Fruit fly (Drosophila melanogaster) whole organism, embryonic: ENCODE data around the gene CG10286.

Source experiments
- Ada2b ChIP-seq: fragments of 200-800 bp; sonication (Bioruptor generic); IDR thresholded peaks from 2 replicates; pipeline ENCODE4 v1.3.6; 2022; ENCODE audit warnings: missing biosample characterization, missing genetic modification characterization
- CG10267 ChIP-seq: fragments of 200-800 bp; sonication (Bioruptor generic); optimal IDR thresholded peaks from 2 replicates; lab custom pipeline; 2018; ENCODE audit warnings: missing biosample characterization, mild to moderate bottlenecking, missing genetic modification characterization, moderate library complexity
- CG10979 ChIP-seq: fragments of 200-800 bp; sonication (Bioruptor generic); optimal IDR thresholded peaks from 2 replicates; lab custom pipeline; 2018; ENCODE audit warnings: missing biosample characterization, mild to moderate bottlenecking, missing genetic modification characterization, moderate library complexity
- CG12071 ChIP-seq: fragments of 200-800 bp; sonication (Bioruptor generic); optimal IDR thresholded peaks from 3 replicates; lab custom pipeline; 2018; ENCODE audit warnings: missing biosample characterization, mild to moderate bottlenecking, missing genetic modification characterization
- CG14667 ChIP-seq: fragments of 200-800 bp; sonication (Bioruptor generic); IDR thresholded peaks from 2 replicates; pipeline ENCODE4 v1.3.6; 2022; ENCODE audit warnings: missing biosample characterization, missing genetic modification characterization
- CG15073 ChIP-seq: fragments of 200-800 bp; sonication (Bioruptor generic); optimal IDR thresholded peaks from 2 replicates; lab custom pipeline; 2016; ENCODE audit warnings: missing biosample characterization, missing genetic modification characterization
- CG15479 ChIP-seq: fragments of 200-800 bp; sonication (Bioruptor generic); optimal IDR thresholded peaks from 3 replicates; lab custom pipeline; 2019; ENCODE audit warnings: missing biosample characterization, mild to moderate bottlenecking, missing genetic modification characterization, moderate library complexity
- CG1603 ChIP-seq: fragments of 200-800 bp; sonication (Bioruptor generic); optimal IDR thresholded peaks from 2 replicates; lab custom pipeline; 2019; ENCODE audit warnings: missing biosample characterization, mild to moderate bottlenecking, missing genetic modification characterization, moderate library complexity
- CG17385 ChIP-seq: fragments of 200-800 bp; sonication (Bioruptor generic); optimal IDR thresholded peaks from 3 replicates; lab custom pipeline; 2018; ENCODE audit warnings: missing biosample characterization, mild to moderate bottlenecking, missing genetic modification characterization
- CG18764 ChIP-seq: fragments of 200-800 bp; sonication (Bioruptor generic); optimal IDR thresholded peaks from 3 replicates; lab custom pipeline; 2016; ENCODE audit warnings: missing biosample characterization, missing genetic modification characterization
- CG2116 ChIP-seq: fragments of 200-800 bp; sonication (Bioruptor generic); optimal IDR thresholded peaks from 3 replicates; lab custom pipeline; 2018; ENCODE audit warnings: missing biosample characterization, mild to moderate bottlenecking, missing genetic modification characterization
- CG2199 ChIP-seq: fragments of 200-800 bp; sonication (Bioruptor generic); IDR thresholded peaks from 3 replicates; pipeline ENCODE4 v1.3.6; 2022; ENCODE audit warnings: missing biosample characterization, missing genetic modification characterization
- CG30403 ChIP-seq: fragments of 200-800 bp; sonication (Bioruptor generic); optimal IDR thresholded peaks from 3 replicates; lab custom pipeline; 2016; ENCODE audit warnings: missing biosample characterization, missing genetic modification characterization
- CG3407 ChIP-seq: fragments of 200-800 bp; sonication (Bioruptor generic); optimal IDR thresholded peaks from 2 replicates; lab custom pipeline; 2018; ENCODE audit warnings: missing biosample characterization, mild to moderate bottlenecking, missing genetic modification characterization
- CG42726 ChIP-seq: fragments of 200-800 bp; sonication (Bioruptor generic); IDR thresholded peaks from 2 replicates; pipeline ENCODE4 v1.3.6; 2022; ENCODE audit warnings: missing biosample characterization, missing genetic modification characterization; ENCODE audit not compliant: partially characterized antibody
- CG7928 ChIP-seq: fragments of 200-800 bp; sonication (Bioruptor generic); optimal IDR thresholded peaks from 2 replicates; lab custom pipeline; 2017; ENCODE audit warnings: missing biosample characterization, mild to moderate bottlenecking, missing genetic modification characterization
- CG7963 ChIP-seq: fragments of 200-800 bp; sonication (Bioruptor generic); IDR thresholded peaks from 3 replicates; pipeline ENCODE4 v1.3.6; 2022; ENCODE audit warnings: missing biosample characterization, missing genetic modification characterization; ENCODE audit not compliant: partially characterized antibody
- CG8089 ChIP-seq: fragments of 200-800 bp; sonication (Bioruptor generic); optimal IDR thresholded peaks from 3 replicates; lab custom pipeline; 2016; ENCODE audit warnings: missing biosample characterization, missing genetic modification characterization
- CG8765 ChIP-seq: fragments of 200-800 bp; sonication (Bioruptor generic); IDR thresholded peaks from 2 replicates; pipeline ENCODE4 v1.3.6; 2022; ENCODE audit warnings: missing biosample characterization, missing genetic modification characterization
- CG9797 ChIP-seq: fragments of 200-800 bp; sonication (Bioruptor generic); optimal IDR thresholded peaks from 3 replicates; lab custom pipeline; 2018; ENCODE audit warnings: missing biosample characterization, mild to moderate bottlenecking, missing genetic modification characterization
- CTCF ChIP-seq: fragments of 200-800 bp; sonication (Bioruptor generic); optimal IDR thresholded peaks from 2 replicates; lab custom pipeline; 2017; ENCODE audit warnings: missing biosample characterization, mild to moderate bottlenecking, missing genetic modification characterization, moderate library complexity
- CoRest ChIP-seq: fragments of 200-800 bp; sonication (Bioruptor generic); optimal IDR thresholded peaks from 3 replicates; lab custom pipeline; 2018; ENCODE audit warnings: missing biosample characterization, mild to moderate bottlenecking, missing genetic modification characterization, moderate library complexity
- Dek ChIP-seq: fragments of 200-800 bp; sonication (Bioruptor generic); optimal IDR thresholded peaks from 3 replicates; lab custom pipeline; 2019; ENCODE audit warnings: missing biosample characterization, mild to moderate bottlenecking, missing genetic modification characterization, moderate library complexity
- H15 ChIP-seq: fragments of 200-800 bp; sonication (Bioruptor generic); IDR thresholded peaks from 3 replicates; pipeline ENCODE4 v1.3.6; 2022; ENCODE audit warnings: missing biosample characterization, missing genetic modification characterization
- HLHmδ ChIP-seq: fragments of 200-800 bp; sonication (Bioruptor generic); optimal IDR thresholded peaks from 2 replicates; lab custom pipeline; 2018; ENCODE audit warnings: missing biosample characterization, mild to moderate bottlenecking, missing genetic modification characterization, moderate library complexity
- Oaz ChIP-seq: fragments of 200-800 bp; sonication (Bioruptor generic); IDR thresholded peaks from 2 replicates; pipeline ENCODE4 v1.3.6; 2022; ENCODE audit warnings: missing biosample characterization, missing genetic modification characterization
- Optix ChIP-seq: fragments of 200-800 bp; sonication (Bioruptor generic); IDR thresholded peaks from 3 replicates; pipeline ENCODE4 v1.3.6; 2022; ENCODE audit warnings: missing biosample characterization, missing genetic modification characterization
- Taf1 ChIP-seq: fragments of 200-800 bp; sonication (Bioruptor generic); IDR thresholded peaks from 2 replicates; pipeline ENCODE4 v1.3.6; 2022; ENCODE audit warnings: missing biosample characterization, missing genetic modification characterization
- Xbp1 ChIP-seq: fragments of 200-800 bp; sonication (Bioruptor generic); optimal IDR thresholded peaks from 3 replicates; lab custom pipeline; 2016; ENCODE audit warnings: missing biosample characterization, mild to moderate bottlenecking, missing genetic modification characterization
- ato ChIP-seq: fragments of 200-800 bp; sonication (Bioruptor generic); IDR thresholded peaks from 2 replicates; pipeline ENCODE4 v1.3.6; 2022; ENCODE audit warnings: missing biosample characterization, missing genetic modification characterization; ENCODE audit not compliant: partially characterized antibody
- bab2 ChIP-seq: fragments of 200-800 bp; sonication (Bioruptor generic); optimal IDR thresholded peaks from 2 replicates; lab custom pipeline; 2016; ENCODE audit warnings: missing biosample characterization, missing genetic modification characterization
- btn ChIP-seq: fragments of 200-800 bp; sonication (Bioruptor generic); optimal IDR thresholded peaks from 2 replicates; lab custom pipeline; 2016; ENCODE audit warnings: missing biosample characterization, missing genetic modification characterization
- da ChIP-seq: fragments of 200-800 bp; sonication (Bioruptor generic); optimal IDR thresholded peaks from 2 replicates; lab custom pipeline; 2016; ENCODE audit warnings: missing biosample characterization, missing genetic modification characterization
- dan ChIP-seq: fragments of 200-800 bp; sonication (Bioruptor generic); IDR thresholded peaks from 2 replicates; pipeline ENCODE4 v1.3.6; 2022; ENCODE audit warnings: missing biosample characterization, missing genetic modification characterization
- eve ChIP-seq, 2 experiments: fragments of >200 bp; optimal IDR thresholded peaks; 2 replicates each; lab custom pipeline; 2017; ENCODE audit warnings: missing biosample characterization in 2 of 2, missing genetic modification characterization in 2 of 2
- fd64A ChIP-seq: fragments of 200-800 bp; sonication (Bioruptor generic); optimal IDR thresholded peaks from 3 replicates; lab custom pipeline; 2018; ENCODE audit warnings: missing biosample characterization, mild to moderate bottlenecking, missing genetic modification characterization
- fu2 ChIP-seq: fragments of 200-800 bp; sonication (Bioruptor generic); optimal IDR thresholded peaks from 2 replicates; lab custom pipeline; 2016; ENCODE audit warnings: missing biosample characterization, missing genetic modification characterization
- gro ChIP-seq: fragments of 200-800 bp; sonication (Bioruptor generic); optimal IDR thresholded peaks from 2 replicates; lab custom pipeline; 2016; ENCODE audit warnings: missing biosample characterization, missing genetic modification characterization
- lab ChIP-seq: fragments of 200-800 bp; sonication (Bioruptor generic); optimal IDR thresholded peaks from 3 replicates; lab custom pipeline; 2017; ENCODE audit warnings: missing biosample characterization, missing genetic modification characterization, mild to moderate bottlenecking, moderate library complexity, missing genetic modification reagents
- mam ChIP-seq: fragments of 200-800 bp; sonication (Bioruptor generic); optimal IDR thresholded peaks from 3 replicates; lab custom pipeline; 2016; ENCODE audit warnings: missing biosample characterization, missing genetic modification characterization
- odd ChIP-seq: fragments of 200-800 bp; sonication (Bioruptor generic); optimal IDR thresholded peaks from 2 replicates; lab custom pipeline; 2017; ENCODE audit warnings: missing biosample characterization, mild to moderate bottlenecking, missing genetic modification characterization
- pho ChIP-seq: fragments of 200-800 bp; sonication (Bioruptor generic); optimal IDR thresholded peaks from 2 replicates; lab custom pipeline; 2016; ENCODE audit warnings: missing biosample characterization, missing genetic modification characterization
- psq ChIP-seq: fragments of 200-800 bp; sonication (Bioruptor generic); optimal IDR thresholded peaks from 2 replicates; lab custom pipeline; 2017; ENCODE audit warnings: missing biosample characterization, missing genetic modification characterization
- pum ChIP-seq: fragments of 200-800 bp; sonication (Bioruptor generic); optimal IDR thresholded peaks from 2 replicates; lab custom pipeline; 2016; ENCODE audit warnings: missing biosample characterization, missing genetic modification characterization
- scrt ChIP-seq: fragments of 200-800 bp; sonication (Bioruptor generic); optimal IDR thresholded peaks from 2 replicates; lab custom pipeline; 2018; ENCODE audit warnings: missing biosample characterization, mild to moderate bottlenecking, missing genetic modification characterization, moderate library complexity
- slbo ChIP-seq: fragments of 200-800 bp; sonication (Bioruptor generic); IDR thresholded peaks from 2 replicates; pipeline ENCODE4 v1.3.6; 2022; ENCODE audit warnings: missing biosample characterization, missing genetic modification characterization
- slp2 ChIP-seq: fragments of 200-800 bp; sonication (Bioruptor generic); optimal IDR thresholded peaks from 2 replicates; lab custom pipeline; 2016; ENCODE audit warnings: missing biosample characterization, missing genetic modification characterization
- sob ChIP-seq: fragments of 200-800 bp; sonication (Bioruptor generic); IDR thresholded peaks from 2 replicates; pipeline ENCODE4 v1.3.6; 2022; ENCODE audit warnings: missing biosample characterization, missing genetic modification characterization
- tll ChIP-seq, 2 experiments: fragments of 200-800 bp in 1 of 2; fragments of >200 bp in 1 of 2; sonication (Bioruptor generic) in 1 of 2; optimal IDR thresholded peaks; 2 replicates each; lab custom pipeline; 2017 to 2019; ENCODE audit warnings: missing biosample characterization in 2 of 2, missing genetic modification characterization in 2 of 2, mild to moderate bottlenecking in 1 of 2, moderate library complexity in 1 of 2
- trem ChIP-seq: fragments of 200-800 bp; optimal IDR thresholded peaks from 3 replicates; lab custom pipeline; 2019; ENCODE audit warnings: missing biosample characterization, mild to moderate bottlenecking, missing genetic modification characterization, moderate library complexity

CG10286 gene

dm6 chr3R:6353624-6354352 is 15.0 kb upstream of the CG10286 start (continued):
- TF ChIP-seq H15 (GFP tag; lab: Robert Waterston, UW) (no peak), btn (peak; percentile 56), Dek (tag; lab: Kevin White, UChicago) (no peak), dan (GFP tag; lab: Robert Waterston, UW) (no peak), trem (peak; percentile 58), mam (peak; percentile 62), Ada2b (GFP tag; lab: Robert Waterston, UW) (peak; percentile 32; the same call in 1 of the 2 replicates), scrt (GFP tag; lab: Kevin White, UChicago) (no peak), fd64A (GFP tag; lab: Kevin White, UChicago) (no peak), lab (GFP tag; lab: Kevin White, UChicago) (no peak), pho (GFP tag; lab: Kevin White, UChicago) (peak; percentile 56), CG12071 (GFP tag; lab: Kevin White, UChicago) (no peak), CG2199 (no peak), CG15479 (no peak), Oaz (GFP tag; lab: Robert Waterston, UW) (no peak), CG7928 (peak; percentile 2), CG1603 (tag; lab: Kevin White, UChicago) (no peak), CG15073 (peak; percentile 14), ato (GFP tag; lab: Robert Waterston, UW) (no peak), bab2 (GFP tag; lab: Kevin White, UChicago) (peak; percentile 70), sob (GFP tag; lab: Robert Waterston, UW) (0 out of 2 replicates have a peak, but pooled peaks have one; percentile 34), CG8765 (no peak), CG14667 (no peak), CG30403 (GFP tag; lab: Kevin White, UChicago) (peak; percentile 86), CG2116 (peak; percentile 32), pum (GFP tag; lab: Kevin White, UChicago) (peak; percentile 35), eve (GFP tag; optimal IDR thresholded peaks at IDR 0.05; lab: Kevin White, UChicago) (no peak), CG8089 (GFP tag; lab: Kevin White, UChicago) (peak; percentile 66), tll (GFP tag; optimal IDR thresholded peaks at IDR 0.05; lab: Kevin White, UChicago) (no peak), gro (no peak), HLHmδ (GFP tag; lab: Kevin White, UChicago) (no peak), CG18764 (GFP tag; lab: Kevin White, UChicago) (peak; percentile 68), da (GFP tag; lab: Kevin White, UChicago) (no peak), Taf1 (GFP tag; lab: Robert Waterston, UW) (0 out of 2 replicates have a peak, but pooled peaks have one; percentile 10), CG9797 (no peak), CG10267 (tag; lab: Kevin White, UChicago) (peak; percentile 75), Xbp1 (GFP tag; lab: Kevin White, UChicago) (peak; percentile 83), CTCF (GFP tag; lab: Kevin White, UChicago) (no peak), CoRest (tag; lab: Kevin White, UChicago) (peak; percentile 90), odd (GFP tag; lab: Kevin White, UChicago) (peak; percentile 80), CG42726 (GFP tag; lab: Robert Waterston, UW) (no peak), psq (GFP tag; lab: Kevin White, UChicago) (peak; percentile 28), fu2 (GFP tag; lab: Kevin White, UChicago) (peak; percentile 67), Optix (GFP tag; lab: Robert Waterston, UW) (no peak), slp2 (peak; percentile 48), CG3407 (GFP tag; lab: Kevin White, UChicago) (no peak), slbo (GFP tag; lab: Robert Waterston, UW) (no peak), CG7963 (no peak), CG17385 (GFP tag; lab: Kevin White, UChicago) (peak; percentile 79), CG10979 (tag; lab: Kevin White, UChicago) (peak; percentile 83)
